Worm (Caenorhabditis elegans): Measurements from ENCODE around the gene F55B11.7.

DNA sequence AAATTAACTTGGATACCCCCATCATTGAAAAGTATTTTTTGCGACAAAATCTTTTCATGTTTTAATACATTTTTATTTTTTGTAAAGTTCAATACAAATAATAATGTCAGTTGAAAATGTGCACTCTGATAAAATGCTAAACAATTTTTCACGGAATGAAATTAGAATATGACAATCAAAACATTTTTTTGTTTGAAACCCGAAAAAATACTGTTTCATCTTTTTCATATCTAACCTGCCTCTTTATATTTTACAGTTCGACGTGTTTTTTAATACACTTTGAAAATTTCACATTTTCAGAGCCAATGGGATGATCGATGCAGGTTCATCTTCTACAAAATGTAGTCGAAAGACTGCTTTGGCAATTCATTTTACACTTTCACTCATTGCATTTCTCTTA, 28.0 kb downstream of the F55B11.7 start, which contains the start of gene clc-8:
- TF ChIP-seq nhr-76 (tag; optimal IDR thresholded peaks at IDR 0.05), result no peak
- no peak for TF ChIP-seq unc-62 (GFP tag; optimal IDR thresholded peaks at IDR 0.05)
- no peak for TF ChIP-seq nhr-237 (tag; optimal IDR thresholded peaks at IDR 0.05)
- no peak for TF ChIP-seq lsy-2 (tag; optimal IDR thresholded peaks at IDR 0.05)
- no peak for TF ChIP-seq bed-3 (GFP tag; optimal IDR thresholded peaks at IDR 0.05)
- no peak for TF ChIP-seq mab-5 (tag; optimal IDR thresholded peaks at IDR 0.05)

Data from whole organism, mixed stage, embryonic.